Worm (Caenorhabditis elegans): Measurements from ENCODE around the gene K12B6.11.

Gene K12B6.11

ce11 chrV:6288607-6289006 is at the start of gene K12B6.11:
K12B6.11 (plus strand) TSS chrV:6288907.
- no peak for TF ChIP-seq unc-62 (GFP tag; optimal IDR thresholded peaks at IDR 0.05)

DNA sequence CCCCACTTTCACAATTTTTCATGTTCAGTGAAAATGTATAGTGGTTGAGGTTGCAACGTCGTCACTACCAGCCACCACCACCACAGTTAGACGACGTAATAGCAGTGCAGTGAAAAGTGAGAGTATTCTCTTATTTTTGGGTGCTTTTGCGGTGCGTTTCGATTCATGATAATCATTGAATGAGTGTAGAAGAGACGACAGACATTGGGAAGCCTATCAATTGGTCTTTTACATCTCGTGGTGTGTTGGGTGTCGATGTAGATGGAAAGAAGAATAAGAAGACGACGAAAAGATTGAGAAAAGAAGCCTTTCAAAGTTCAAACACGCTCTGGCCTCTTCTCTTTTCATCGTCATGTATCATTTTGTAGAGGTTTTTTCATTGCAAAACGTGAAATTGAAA is 48.9 kb upstream of the K12B6.11 start:
- TF ChIP-seq unc-62 (GFP tag; optimal IDR thresholded peaks at IDR 0.05): no peak

ce11 chrV:6240735-6241134 is 48.0 kb upstream of the K12B6.11 start:
- TF ChIP-seq unc-62 (GFP tag; optimal IDR thresholded peaks at IDR 0.05): no peak

DNA sequence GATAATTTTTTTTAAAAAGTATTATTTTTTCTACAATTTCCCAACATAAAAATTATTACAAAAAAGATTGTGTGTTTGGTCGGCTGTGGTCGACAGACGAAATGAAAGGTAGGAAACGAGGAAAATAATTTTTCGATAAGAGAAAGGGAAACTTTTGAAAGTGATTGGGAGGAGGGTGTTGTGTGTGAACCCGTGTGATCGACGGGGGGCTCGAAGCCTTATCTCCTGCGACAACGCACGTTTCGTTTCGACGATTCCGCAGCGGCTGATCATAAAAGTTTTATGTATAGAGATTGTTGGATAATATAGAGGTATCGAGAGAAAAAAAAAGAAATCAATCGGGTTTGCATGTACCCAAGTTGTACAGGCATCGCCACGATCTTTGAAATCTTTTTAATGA is 45.4 kb upstream of the K12B6.11 start:
- no peak for TF ChIP-seq unc-62 (GFP tag; optimal IDR thresholded peaks at IDR 0.05)

ce11 chrV:6244631-6245030 is 44.1 kb upstream of the K12B6.11 start:
- TF ChIP-seq unc-62 (GFP tag; optimal IDR thresholded peaks at IDR 0.05): no peak

ce11 chrV:6246454-6246981 is 42.2 kb upstream of the K12B6.11 start, which contains the start of gene dmd-7:
dmd-7 (plus strand) TSS chrV:6246931.
- TF ChIP-seq unc-62 (GFP tag; optimal IDR thresholded peaks at IDR 0.05): no peak

ce11 chrV:6247397-6247796 is 41.3 kb upstream of the K12B6.11 start:
- no peak for TF ChIP-seq unc-62 (GFP tag; optimal IDR thresholded peaks at IDR 0.05)

- no peak for TF ChIP-seq unc-62 (GFP tag; optimal IDR thresholded peaks at IDR 0.05)
Observed at ce11 chrV:6248714-6249113, 40.0 kb upstream of the K12B6.11 start.

DNA sequence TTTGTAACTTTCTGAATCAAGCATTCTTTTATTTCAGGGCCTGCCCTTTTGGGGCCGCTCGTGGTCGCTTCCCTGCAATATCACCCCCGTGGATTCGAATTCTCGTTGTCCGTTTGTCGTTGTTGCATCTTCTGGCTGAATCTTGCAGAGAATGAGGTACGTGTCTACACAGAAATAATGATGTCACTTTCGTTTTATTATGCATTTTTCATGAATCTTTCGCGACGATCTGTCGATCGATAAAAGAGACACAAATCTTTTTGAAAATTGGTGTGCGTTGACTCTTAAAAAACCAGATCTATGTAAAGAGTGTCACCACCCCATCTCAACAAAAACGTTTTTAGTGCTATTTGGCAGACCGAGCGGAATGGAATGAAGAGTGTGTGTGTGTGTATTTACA is 39.6 kb upstream of the K12B6.11 start:
- TF ChIP-seq unc-62 (GFP tag; optimal IDR thresholded peaks at IDR 0.05): no peak

DNA sequence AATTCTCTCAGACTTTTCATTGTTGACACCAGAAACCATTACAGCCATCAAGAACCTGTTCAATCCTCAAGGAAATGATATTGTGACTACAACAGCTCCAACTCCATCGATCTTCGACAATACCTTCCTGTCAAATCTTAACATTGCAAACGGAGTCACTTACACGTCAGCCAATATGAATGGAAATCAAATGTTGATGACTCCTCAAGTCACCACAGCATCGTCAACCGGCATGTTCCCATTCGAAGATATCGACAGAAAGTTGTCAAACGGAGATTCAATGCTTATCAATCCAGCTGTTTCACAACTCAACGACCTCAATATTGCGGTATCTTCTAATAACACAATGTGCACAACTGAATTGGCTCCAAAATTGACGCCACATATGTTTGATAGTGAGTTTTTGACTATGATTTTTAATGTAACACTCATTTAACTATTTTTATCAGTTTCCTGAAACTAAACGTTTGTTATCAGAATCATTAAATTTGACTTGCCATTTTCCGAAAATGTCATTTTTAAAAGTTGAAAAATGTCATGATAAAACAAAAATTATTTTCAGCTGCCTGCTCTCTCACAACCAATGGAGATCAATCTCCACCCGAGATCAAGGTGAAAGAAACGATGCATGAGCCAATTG is 37.6 kb upstream of the K12B6.11 start:
- TF ChIP-seq unc-62 (GFP tag; optimal IDR thresholded peaks at IDR 0.05): no peak

DNA sequence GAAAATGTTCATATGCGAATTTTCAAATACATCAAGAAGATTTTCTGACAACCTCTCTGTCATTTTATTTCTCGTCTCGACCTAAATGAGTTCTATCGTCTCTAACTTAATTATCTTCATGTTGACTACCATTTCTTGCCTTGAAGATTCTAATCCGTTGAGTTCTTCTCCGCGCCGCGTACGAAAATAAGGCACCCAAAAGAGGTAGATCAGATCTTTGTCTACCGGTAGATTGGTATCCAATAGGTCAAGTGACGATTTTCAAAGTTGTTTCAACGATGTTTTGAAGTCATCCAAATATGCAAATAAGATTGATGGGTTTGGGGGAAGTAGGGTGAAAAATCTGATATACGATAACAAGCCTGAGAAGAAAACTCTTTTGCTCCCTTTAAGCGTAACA is 34.8 kb upstream of the K12B6.11 start:
- no peak for TF ChIP-seq unc-62 (GFP tag; optimal IDR thresholded peaks at IDR 0.05)

ce11 chrV:6259139-6259538 is 29.6 kb upstream of the K12B6.11 start, which contains the start of gene K08B12.1:
K08B12.1 (plus strand) TSS chrV:6259367.
- no peak for TF ChIP-seq unc-62 (GFP tag; optimal IDR thresholded peaks at IDR 0.05)

DNA sequence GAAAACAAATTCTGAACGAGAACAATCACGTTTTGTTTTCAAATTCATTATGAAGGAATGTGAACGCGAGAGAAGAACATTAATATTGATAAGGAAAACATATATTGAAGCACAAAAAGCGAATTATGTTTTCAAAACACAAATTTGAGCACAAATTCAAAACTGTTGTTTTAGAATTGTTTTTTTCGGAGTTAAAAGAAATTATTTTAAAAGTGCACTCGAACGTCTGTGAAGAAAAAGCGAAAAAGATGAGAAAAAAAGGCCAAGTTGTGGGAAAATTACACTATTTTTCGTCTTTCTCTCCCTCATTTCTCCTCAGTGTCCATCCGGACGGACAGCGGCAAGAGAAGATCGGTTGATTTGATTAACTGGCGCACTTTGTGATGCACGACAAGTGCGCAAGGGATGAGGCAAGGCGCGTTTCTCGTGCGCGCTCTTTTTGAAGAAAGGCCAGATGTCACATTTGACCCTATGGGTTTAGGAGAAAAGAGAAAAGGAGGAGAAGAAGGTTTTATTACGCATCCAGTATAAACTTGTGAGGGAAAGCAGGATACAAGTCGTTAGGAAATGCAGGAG is 21.4 kb upstream of the K12B6.11 start, which contains the start of gene mrck-1:
mrck-1 (minus strand) TSS at position 51 of the 576 bp plus-strand sequence.
- no peak for TF ChIP-seq unc-62 (GFP tag; optimal IDR thresholded peaks at IDR 0.05)

DNA sequence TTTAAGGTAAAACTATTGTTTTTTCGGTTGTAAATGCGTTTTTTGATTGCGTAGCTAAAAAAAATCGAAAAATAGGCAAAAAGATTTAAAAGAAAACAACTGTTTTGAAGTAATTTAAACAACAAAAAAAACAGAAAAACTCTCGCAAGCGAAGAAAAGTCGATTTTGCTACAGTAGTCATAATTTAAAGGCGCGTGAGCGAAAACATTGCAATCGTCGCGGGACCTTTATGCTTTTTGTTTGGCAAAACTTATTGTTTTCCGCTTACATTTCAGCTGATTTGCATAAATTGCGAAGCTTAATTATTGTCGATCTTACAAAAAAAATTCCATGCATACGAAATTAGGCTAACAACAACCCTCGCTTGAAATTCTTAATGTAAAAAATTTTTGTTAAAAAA is 20.7 kb upstream of the K12B6.11 start:
- TF ChIP-seq unc-62 (GFP tag; optimal IDR thresholded peaks at IDR 0.05): no peak

ce11 chrV:6268526-6268925 is 20.2 kb upstream of the K12B6.11 start:
- TF ChIP-seq unc-62 (GFP tag; optimal IDR thresholded peaks at IDR 0.05): no peak

DNA sequence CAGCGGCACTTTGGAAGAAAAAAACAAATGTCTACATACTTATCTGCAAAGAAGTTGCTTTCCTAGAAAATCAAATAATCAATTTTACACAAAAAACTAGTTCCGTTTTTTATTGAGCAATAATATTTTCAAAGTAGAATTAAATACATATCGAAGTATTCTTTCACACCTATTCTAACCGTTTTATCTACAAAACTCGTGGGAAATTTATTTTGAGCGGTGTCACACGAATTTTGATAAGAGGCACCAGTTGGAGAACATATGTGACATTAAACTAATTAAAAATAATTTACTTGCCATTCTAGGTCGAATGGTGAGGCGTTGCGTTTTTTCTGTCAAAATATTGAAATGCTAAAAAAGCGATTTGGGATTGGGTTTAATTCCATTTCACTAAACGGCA is 19.7 kb upstream of the K12B6.11 start:
- TF ChIP-seq unc-62 (GFP tag; optimal IDR thresholded peaks at IDR 0.05): no peak

ce11 chrV:6270097-6270496 is 18.6 kb upstream of the K12B6.11 start:
- no peak for TF ChIP-seq unc-62 (GFP tag; optimal IDR thresholded peaks at IDR 0.05)
